Worm (Caenorhabditis elegans) whole organism, mixed stage, embryonic: ENCODE data around the gene Y57G11C.20.

Source experiments
- M03D4.4 ChIP-seq: sonication (generic microtip); optimal IDR thresholded peaks from 2 replicates; lab custom pipeline; 2017; ENCODE audit warnings: mild to moderate bottlenecking, missing genetic modification characterization, missing compliant biosample characterization
- blmp-1 ChIP-seq: fragments of 150-350 bp; optimal IDR thresholded peaks from 2 replicates; lab custom pipeline; 2014; ENCODE audit warnings: missing biosample characterization, missing genetic modification characterization
- ceh-39 ChIP-seq: fragments of 150-350 bp; optimal IDR thresholded peaks from 2 replicates; lab custom pipeline; 2014; ENCODE audit warnings: missing biosample characterization, missing genetic modification characterization
- ceh-43 ChIP-seq: fragments of 200-800 bp; sonication (Bioruptor generic); optimal IDR thresholded peaks from 2 replicates; lab custom pipeline; 2018; ENCODE audit warnings: mild to moderate bottlenecking, missing genetic modification characterization, moderate library complexity, missing compliant biosample characterization
- ceh-83 ChIP-seq: fragments of 200-800 bp; sonication (Bioruptor generic); optimal IDR thresholded peaks from 2 replicates; lab custom pipeline; 2018; ENCODE audit warnings: mild to moderate bottlenecking, missing genetic modification characterization, missing compliant biosample characterization
- ces-1 ChIP-seq: fragments of 150-350 bp; optimal IDR thresholded peaks from 2 replicates; lab custom pipeline; 2014; ENCODE audit warnings: missing biosample characterization, missing genetic modification reagents, missing genetic modification characterization
- drap-1 ChIP-seq: fragments of 200-800 bp; sonication (Bioruptor generic); optimal IDR thresholded peaks from 3 replicates; lab custom pipeline; 2018; ENCODE audit warnings: mild to moderate bottlenecking, missing genetic modification characterization, missing compliant biosample characterization
- elt-3 ChIP-seq: fragments of 150-350 bp; optimal IDR thresholded peaks from 2 replicates; lab custom pipeline; 2014; ENCODE audit warnings: missing biosample characterization, missing genetic modification characterization
- flh-1 ChIP-seq: fragments of 200-800 bp; sonication (Bioruptor generic); optimal IDR thresholded peaks from 2 replicates; lab custom pipeline; 2018; ENCODE audit warnings: mild to moderate bottlenecking, missing genetic modification characterization, moderate library complexity, missing compliant biosample characterization
- ham-2 ChIP-seq: fragments of 200-800 bp; sonication (Bioruptor generic); optimal IDR thresholded peaks from 2 replicates; lab custom pipeline; 2018; ENCODE audit warnings: mild to moderate bottlenecking, missing genetic modification characterization, missing compliant biosample characterization
- hlh-1 ChIP-seq: fragments of 150-350 bp; optimal IDR thresholded peaks from 2 replicates; lab custom pipeline; 2014; ENCODE audit warnings: missing biosample characterization, missing genetic modification reagents, missing genetic modification characterization
- lin-13 ChIP-seq: fragments of 150-350 bp; optimal IDR thresholded peaks from 2 replicates; lab custom pipeline; 2014; ENCODE audit warnings: missing biosample characterization, missing genetic modification characterization
- lin-32 ChIP-seq: fragments of 200-800 bp; sonication (Bioruptor generic); optimal IDR thresholded peaks from 2 replicates; lab custom pipeline; 2018; ENCODE audit warnings: mild to moderate bottlenecking, missing genetic modification characterization, missing compliant biosample characterization
- lsy-2 ChIP-seq: fragments of 150-350 bp; optimal IDR thresholded peaks from 2 replicates; lab custom pipeline; 2014; ENCODE audit warnings: missing biosample characterization, missing genetic modification characterization
- mep-1 ChIP-seq: fragments of 150-350 bp; optimal IDR thresholded peaks from 2 replicates; lab custom pipeline; 2017; ENCODE audit warnings: missing biosample characterization, missing genetic modification reagents, missing genetic modification characterization, inconsistent platforms
- mls-2 ChIP-seq: sonication (generic microtip); optimal IDR thresholded peaks from 2 replicates; lab custom pipeline; 2016; ENCODE audit warnings: mild to moderate bottlenecking, missing genetic modification characterization, moderate library complexity, missing compliant biosample characterization
- nhr-12 ChIP-seq: fragments of 150-350 bp; optimal IDR thresholded peaks from 2 replicates; lab custom pipeline; 2014; ENCODE audit warnings: missing biosample characterization, missing genetic modification characterization
- nhr-2 ChIP-seq: fragments of 150-350 bp; optimal IDR thresholded peaks from 2 replicates; lab custom pipeline; 2014; ENCODE audit warnings: missing biosample characterization, missing genetic modification characterization
- nhr-237 ChIP-seq: fragments of 150-350 bp; optimal IDR thresholded peaks from 2 replicates; lab custom pipeline; 2014; ENCODE audit warnings: missing biosample characterization, missing genetic modification characterization
- nhr-28 ChIP-seq: fragments of 150-350 bp; optimal IDR thresholded peaks from 2 replicates; lab custom pipeline; 2014; ENCODE audit warnings: missing biosample characterization, missing genetic modification characterization
- nhr-76 ChIP-seq: sonication (generic microtip); optimal IDR thresholded peaks from 2 replicates; lab custom pipeline; 2017; ENCODE audit warnings: missing biosample characterization, missing genetic modification characterization
- pha-4 ChIP-seq: fragments of 150-350 bp; optimal IDR thresholded peaks from 2 replicates; lab custom pipeline; 2018; ENCODE audit warnings: missing biosample characterization, missing genetic modification reagents, missing genetic modification characterization
- sem-2 ChIP-seq: fragments of 200-800 bp; sonication (Bioruptor generic); optimal IDR thresholded peaks from 2 replicates; lab custom pipeline; 2018; ENCODE audit warnings: mild to moderate bottlenecking, missing genetic modification characterization, missing compliant biosample characterization
- snpc-4 ChIP-seq: fragments of 150-350 bp; optimal IDR thresholded peaks from 2 replicates; lab custom pipeline; 2014; ENCODE audit warnings: missing biosample characterization, missing genetic modification characterization
- tbx-8 ChIP-seq: fragments of 200-800 bp; sonication (Bioruptor generic); optimal IDR thresholded peaks from 2 replicates; lab custom pipeline; 2018; ENCODE audit warnings: mild to moderate bottlenecking, missing genetic modification characterization, moderate library complexity, missing compliant biosample characterization
- unc-120 ChIP-seq: sonication (generic microtip); optimal IDR thresholded peaks from 2 replicates; lab custom pipeline; 2017; ENCODE audit warnings: missing genetic modification characterization, missing compliant biosample characterization; ENCODE audit not compliant: poor library complexity, severe bottlenecking
- unc-39 ChIP-seq: fragments of 150-350 bp; optimal IDR thresholded peaks from 2 replicates; lab custom pipeline; 2014; ENCODE audit warnings: missing biosample characterization, missing genetic modification characterization
- unc-62 ChIP-seq: fragments of 150-350 bp; optimal IDR thresholded peaks from 2 replicates; lab custom pipeline; 2014; ENCODE audit warnings: missing biosample characterization, missing genetic modification reagents, missing genetic modification characterization
- zip-8 ChIP-seq: fragments of 150-350 bp; optimal IDR thresholded peaks from 2 replicates; lab custom pipeline; 2014; ENCODE audit warnings: missing biosample characterization, missing genetic modification characterization
- ztf-11 ChIP-seq: fragments of 150-350 bp; optimal IDR thresholded peaks from 2 replicates; lab custom pipeline; 2014; ENCODE audit warnings: missing biosample characterization, missing genetic modification characterization

Y57G11C.20 gene

ce11 chrIV:14797849-14798248, 45.3 kb upstream of the Y57G11C.20 start, which contains the start of gene arl-8:
Gene arl-8, plus strand, starts transcription at chrIV:14798149.
- TF ChIP-seq ztf-11 (tag; lab: Kevin White, UChicago): no peak
- TF ChIP-seq mls-2: no peak

- TF ChIP-seq snpc-4 (tag; lab: Kevin White, UChicago) (no peak), lin-32 (GFP tag; lab: Kevin White, UChicago) (no peak), unc-62 (GFP tag; lab: Kevin White, UChicago) (no peak), nhr-12 (tag; lab: Kevin White, UChicago) (no peak), ces-1 (GFP tag; lab: Kevin White, UChicago) (no peak), blmp-1 (tag; lab: Kevin White, UChicago) (no peak), lsy-2 (tag; lab: Kevin White, UChicago) (no peak), M03D4.4 (no peak), sem-2 (GFP tag; lab: Kevin White, UChicago) (no peak), ham-2 (no peak), lin-13 (tag; lab: Kevin White, UChicago) (no peak), elt-3 (tag; lab: Kevin White, UChicago) (no peak), mls-2 (no peak), drap-1 (GFP tag; lab: Kevin White, UChicago) (no peak), nhr-76 (tag; lab: Kevin White, UChicago) (no peak), pha-4 (no peak), ceh-43 (GFP tag; lab: Kevin White, UChicago) (no peak)
These were observed 44.0 kb upstream of the Y57G11C.20 start, which contains the start of gene Y57G11C.14 for ce11 chrIV:14799186-14799585. Gene Y57G11C.14, plus strand, starts transcription at chrIV:14799311.

ce11 chrIV:14800931-14801330, 42.2 kb upstream of the Y57G11C.20 start:
- no peak for TF ChIP-seq nhr-76 (tag; lab: Kevin White, UChicago)
- TF ChIP-seq ceh-39 (tag; lab: Kevin White, UChicago): no peak
- no peak for TF ChIP-seq nhr-28 (tag; lab: Kevin White, UChicago)
- TF ChIP-seq zip-8 (tag; lab: Kevin White, UChicago): no peak
- TF ChIP-seq unc-39: no peak
- no peak for TF ChIP-seq lsy-2 (tag; lab: Kevin White, UChicago)
- TF ChIP-seq ham-2: no peak
- TF ChIP-seq nhr-2 (tag; lab: Kevin White, UChicago): no peak
- no peak for TF ChIP-seq nhr-12 (tag; lab: Kevin White, UChicago)
- no peak for TF ChIP-seq unc-120 (tag; lab: Kevin White, UChicago)
- TF ChIP-seq M03D4.4: no peak
- TF ChIP-seq nhr-237 (tag; lab: Kevin White, UChicago): no peak
- no peak for TF ChIP-seq mep-1
- no peak for TF ChIP-seq sem-2 (GFP tag; lab: Kevin White, UChicago)
- no peak for TF ChIP-seq mls-2
- TF ChIP-seq unc-62 (GFP tag; lab: Kevin White, UChicago): no peak
- no peak for TF ChIP-seq lin-13 (tag; lab: Kevin White, UChicago)
- TF ChIP-seq, all 35 proteins: peak for 0

- TF ChIP-seq mls-2 (no peak), snpc-4 (tag; lab: Kevin White, UChicago) (no peak), ham-2 (no peak), nhr-2 (tag; lab: Kevin White, UChicago) (no peak), drap-1 (GFP tag; lab: Kevin White, UChicago) (no peak), unc-62 (GFP tag; lab: Kevin White, UChicago) (no peak), ceh-83 (no peak), tbx-8 (GFP tag; lab: Kevin White, UChicago) (no peak), M03D4.4 (no peak), nhr-237 (tag; lab: Kevin White, UChicago) (no peak), lsy-2 (tag; lab: Kevin White, UChicago) (no peak), sem-2 (GFP tag; lab: Kevin White, UChicago) (no peak), ceh-43 (GFP tag; lab: Kevin White, UChicago) (no peak), blmp-1 (tag; lab: Kevin White, UChicago) (no peak)
These were observed 40.8 kb upstream of the Y57G11C.20 start, which contains the start of gene Y57G11C.1142 for ce11 chrIV:14802316-14802715. Gene Y57G11C.1142, plus strand, starts transcription at chrIV:14802616.

- no peak for TF ChIP-seq snpc-4 (tag; lab: Kevin White, UChicago)
- TF ChIP-seq lsy-2 (tag; lab: Kevin White, UChicago): no peak
- TF ChIP-seq hlh-1 (tag; lab: Kevin White, UChicago): no peak
- TF ChIP-seq mls-2: no peak
- TF ChIP-seq nhr-237 (tag; lab: Kevin White, UChicago): no peak
- no peak for TF ChIP-seq M03D4.4
- no peak for TF ChIP-seq nhr-2 (tag; lab: Kevin White, UChicago)
- no peak for TF ChIP-seq ceh-43 (GFP tag; lab: Kevin White, UChicago)
- TF ChIP-seq unc-39: no peak
- TF ChIP-seq flh-1 (GFP tag; lab: Kevin White, UChicago): no peak
- TF ChIP-seq elt-3 (tag; lab: Kevin White, UChicago): no peak
- no peak for TF ChIP-seq nhr-76 (tag; lab: Kevin White, UChicago)
- TF ChIP-seq zip-8 (tag; lab: Kevin White, UChicago): no peak
- TF ChIP-seq ham-2: no peak
- no peak for TF ChIP-seq nhr-12 (tag; lab: Kevin White, UChicago)
- TF ChIP-seq mep-1: no peak
- TF ChIP-seq drap-1 (GFP tag; lab: Kevin White, UChicago): no peak
These were observed 36.3 kb upstream of the Y57G11C.20 start, which contains the start of gene oig-5 for ce11 chrIV:14806903-14807302. Gene oig-5, plus strand, starts transcription at chrIV:14807203.
